Fruit fly (Drosophila melanogaster): Measurements from ENCODE around the gene wit.
A peak's percentile ranks its signal among the peaks of the same experiment; 100 is the strongest.

wit gene

dm6 chr3L:4103258-4104247, 32.0 kb upstream of the wit start, which contains the start of gene Fit1:
Gene Fit1 (plus strand): TSS chr3L:4103564.
- no peak for TF ChIP-seq CG8478 (optimal IDR thresholded peaks at IDR 0.05)
- no peak for TF ChIP-seq CTCF (optimal IDR thresholded peaks at IDR 0.05)

- no peak for TF ChIP-seq CTCF (optimal IDR thresholded peaks at IDR 0.05)
- TF ChIP-seq CG8478 (optimal IDR thresholded peaks at IDR 0.05) = no peak
These were observed 31.2 kb upstream of the wit start, which contains the start of gene CG14995 for dm6 chr3L:4102496-4103257. Gene CG14995 (minus strand): TSS chr3L:4103256.

dm6 chr3L:4099194-4099593, 27.7 kb upstream of the wit start:
- no peak for TF ChIP-seq CG8478 (optimal IDR thresholded peaks at IDR 0.05)
- no peak for TF ChIP-seq CTCF (optimal IDR thresholded peaks at IDR 0.05)

dm6 chr3L:4096546-4096945, 25.0 kb upstream of the wit start:
- TF ChIP-seq CG8478 (optimal IDR thresholded peaks at IDR 0.05) (no peak), CTCF (optimal IDR thresholded peaks at IDR 0.05) (no peak)

dm6 chr3L:4092705-4093257, 21.3 kb upstream of the wit start, which contains the start of gene CG14990:
Gene CG14990 (plus strand): TSS chr3L:4093207.
- TF ChIP-seq CG8478 (optimal IDR thresholded peaks at IDR 0.05) (no peak), CTCF (optimal IDR thresholded peaks at IDR 0.05) (peak in 1 of 2 experiments; percentile 44)

dm6 chr3L:4088694-4089190, 17.2 kb upstream of the wit start, which contains the start of gene Gad1:
Gene Gad1 (minus strand): TSS chr3L:4088744.
- no peak for TF ChIP-seq CTCF (optimal IDR thresholded peaks at IDR 0.05)
- no peak for TF ChIP-seq CG8478 (optimal IDR thresholded peaks at IDR 0.05)

- no peak for TF ChIP-seq CTCF (optimal IDR thresholded peaks at IDR 0.05)
- no peak for TF ChIP-seq CG8478 (optimal IDR thresholded peaks at IDR 0.05)
These were observed 15.8 kb upstream of the wit start, which contains the start of gene CG14989 for dm6 chr3L:4087281-4087680. Gene CG14989 (plus strand): TSS chr3L:4087581.

dm6 chr3L:4085867-4086266, 14.3 kb upstream of the wit start:
- TF ChIP-seq CTCF (optimal IDR thresholded peaks at IDR 0.05) = no peak
- no peak for TF ChIP-seq CG8478 (optimal IDR thresholded peaks at IDR 0.05)

dm6 chr3L:4083442-4083841, 11.9 kb upstream of the wit start:
- TF ChIP-seq CG8478 (optimal IDR thresholded peaks at IDR 0.05) (no peak), CTCF (optimal IDR thresholded peaks at IDR 0.05) (no peak)

- no peak for TF ChIP-seq CG8478 (optimal IDR thresholded peaks at IDR 0.05)
- no peak for TF ChIP-seq CTCF (optimal IDR thresholded peaks at IDR 0.05)
These were observed 9.7 kb upstream of the wit start for dm6 chr3L:4081243-4081642.

dm6 chr3L:4080278-4080677, 8.8 kb upstream of the wit start:
- TF ChIP-seq CG8478 (optimal IDR thresholded peaks at IDR 0.05) = no peak

- TF ChIP-seq CG8478 (optimal IDR thresholded peaks at IDR 0.05) = no peak
- TF ChIP-seq CTCF (optimal IDR thresholded peaks at IDR 0.05) = no peak
These were observed 5.4 kb upstream of the wit start for dm6 chr3L:4076907-4077306.

dm6 chr3L:4073755-4074154, 2.2 kb upstream of the wit start, which contains the start of gene Faa:
Gene Faa (minus strand): TSS chr3L:4073954.
- TF ChIP-seq CTCF (optimal IDR thresholded peaks at IDR 0.05) = no peak
- no peak for TF ChIP-seq CG8478 (optimal IDR thresholded peaks at IDR 0.05)

dm6 chr3L:4072717-4073116, 1.2 kb upstream of the wit start:
- TF ChIP-seq CG8478 (optimal IDR thresholded peaks at IDR 0.05) = no peak
- TF ChIP-seq CTCF (optimal IDR thresholded peaks at IDR 0.05) = peak; percentile 74 to 76

dm6 chr3L:4070996-4071379, 529 bp downstream of the wit start:
- TF ChIP-seq CTCF (optimal IDR thresholded peaks at IDR 0.05) (no peak), CG8478 (optimal IDR thresholded peaks at IDR 0.05) (no peak)

Measured in S2 (cell line).